Fruit fly (Drosophila melanogaster) whole organism, adult: ENCODE measurements around the gene Ubc2.

ENCODE experiments used
- CG14711 ChIP-seq: fragments of 200-800 bp; sonication (Bioruptor generic); optimal IDR thresholded peaks from 2 replicates; lab custom pipeline; 2018; ENCODE audit warnings: missing biosample characterization, mild to moderate bottlenecking, missing genetic modification characterization, moderate library complexity
- CG33017 ChIP-seq: fragments of 200-800 bp; sonication (Bioruptor generic); optimal IDR thresholded peaks from 2 replicates; lab custom pipeline; 2018; ENCODE audit warnings: missing biosample characterization, mild to moderate bottlenecking, missing genetic modification characterization, moderate library complexity
- CG5204 ChIP-seq: fragments of 200-800 bp; sonication (Bioruptor generic); optimal IDR thresholded peaks from 2 replicates; lab custom pipeline; 2016; ENCODE audit warnings: missing biosample characterization, missing genetic modification characterization
- CG7101 ChIP-seq: fragments of 200-800 bp; sonication (Bioruptor generic); optimal IDR thresholded peaks from 2 replicates; lab custom pipeline; 2018; ENCODE audit warnings: missing biosample characterization, mild to moderate bottlenecking, missing genetic modification characterization, moderate library complexity
- Crg-1 ChIP-seq: fragments of 200-800 bp; sonication (Bioruptor generic); optimal IDR thresholded peaks from 2 replicates; lab custom pipeline; 2016; ENCODE audit warnings: missing biosample characterization, missing genetic modification characterization
- Hr96 ChIP-seq: fragments of 200-800 bp; sonication (Bioruptor generic); optimal IDR thresholded peaks from 2 replicates; lab custom pipeline; 2016; ENCODE audit warnings: missing biosample characterization, missing genetic modification characterization
- Mnt ChIP-seq: fragments of 200-800 bp; sonication (Bioruptor generic); optimal IDR thresholded peaks from 2 replicates; lab custom pipeline; 2016; ENCODE audit warnings: missing biosample characterization, mild to moderate bottlenecking, missing genetic modification characterization
- bab1 ChIP-seq: fragments of 200-800 bp; sonication (Bioruptor generic); optimal IDR thresholded peaks from 3 replicates; lab custom pipeline; 2019; ENCODE audit warnings: missing biosample characterization, mild to moderate bottlenecking, missing genetic modification characterization, moderate library complexity
- cic ChIP-seq: fragments of 200-800 bp; sonication (Bioruptor generic); optimal IDR thresholded peaks from 2 replicates; lab custom pipeline; 2017; ENCODE audit warnings: missing biosample characterization, mild to moderate bottlenecking, missing genetic modification characterization, moderate library complexity
- ovo ChIP-seq: fragments of 200-800 bp; sonication (Bioruptor generic); optimal IDR thresholded peaks from 2 replicates; lab custom pipeline; 2016; ENCODE audit warnings: missing biosample characterization, missing genetic modification characterization
- pad ChIP-seq: fragments of 200-800 bp; sonication (Bioruptor generic); optimal IDR thresholded peaks from 3 replicates; lab custom pipeline; 2017; ENCODE audit warnings: missing biosample characterization, missing genetic modification characterization, mild to moderate bottlenecking, moderate library complexity, missing genetic modification reagents
- tj ChIP-seq: fragments of 200-800 bp; sonication (Bioruptor generic); optimal IDR thresholded peaks from 3 replicates; lab custom pipeline; 2017; ENCODE audit warnings: missing biosample characterization, mild to moderate bottlenecking, missing genetic modification characterization, moderate library complexity
- toe ChIP-seq: fragments of 200-800 bp; sonication (Bioruptor generic); optimal IDR thresholded peaks from 2 replicates; lab custom pipeline; 2016; ENCODE audit warnings: missing biosample characterization, missing genetic modification characterization

dm6 chr2L:10792072-10792471, 24.3 kb upstream of the Ubc2 start:
- no peak for TF ChIP-seq Mnt
- TF ChIP-seq pad (GFP tag; lab: Kevin White, UChicago): no peak
- no peak for TF ChIP-seq CG14711 (tag; lab: Kevin White, UChicago)
- no peak for TF ChIP-seq ovo (GFP tag; lab: Kevin White, UChicago)
- no peak for TF ChIP-seq CG5204 (GFP tag; lab: Kevin White, UChicago)
- TF ChIP-seq toe: no peak
- no peak for TF ChIP-seq tj (GFP tag; lab: Kevin White, UChicago)
- no peak for TF ChIP-seq Crg-1 (GFP tag; lab: Kevin White, UChicago)
- no peak for TF ChIP-seq CG33017
- TF ChIP-seq bab1 (GFP tag; lab: Kevin White, UChicago): no peak
- no peak for TF ChIP-seq Hr96 (GFP tag; lab: Kevin White, UChicago)
- no peak for TF ChIP-seq CG7101 (tag; lab: Kevin White, UChicago)
- TF ChIP-seq cic (GFP tag; lab: Kevin White, UChicago): no peak
